Fruit fly (Drosophila melanogaster) whole organism, embryonic: ENCODE data around the gene CG46310.

Source experiments
- BEAF-32 ChIP-seq: fragments of 200-800 bp; sonication (Bioruptor generic); optimal IDR thresholded peaks from 3 replicates; lab custom pipeline; 2017; ENCODE audit warnings: missing biosample characterization, missing genetic modification characterization, mild to moderate bottlenecking, moderate library complexity, missing genetic modification reagents
- BtbVII ChIP-seq: fragments of 200-800 bp; sonication (Bioruptor generic); optimal IDR thresholded peaks from 3 replicates; lab custom pipeline; 2017; ENCODE audit warnings: missing biosample characterization, mild to moderate bottlenecking, missing genetic modification characterization
- CG10267 ChIP-seq: fragments of 200-800 bp; sonication (Bioruptor generic); optimal IDR thresholded peaks from 2 replicates; lab custom pipeline; 2018; ENCODE audit warnings: missing biosample characterization, mild to moderate bottlenecking, missing genetic modification characterization, moderate library complexity
- CG10366 ChIP-seq: fragments of 200-800 bp; sonication (Bioruptor generic); IDR thresholded peaks from 2 replicates; pipeline ENCODE4 v1.3.6; 2022; ENCODE audit warnings: missing biosample characterization, missing genetic modification characterization
- CG10543 ChIP-seq: fragments of 200-800 bp; sonication (Bioruptor generic); optimal IDR thresholded peaks from 3 replicates; lab custom pipeline; 2017; ENCODE audit warnings: missing biosample characterization, mild to moderate bottlenecking, missing genetic modification characterization, moderate library complexity
- CG10979 ChIP-seq: fragments of 200-800 bp; sonication (Bioruptor generic); optimal IDR thresholded peaks from 2 replicates; lab custom pipeline; 2018; ENCODE audit warnings: missing biosample characterization, mild to moderate bottlenecking, missing genetic modification characterization, moderate library complexity
- CG11696 ChIP-seq: fragments of 200-800 bp; sonication (Bioruptor generic); IDR thresholded peaks from 2 replicates; pipeline ENCODE4 v1.3.6; 2022; ENCODE audit warnings: missing biosample characterization, missing genetic modification characterization
- CG12299 ChIP-seq: fragments of 200-800 bp; sonication (Bioruptor generic); optimal IDR thresholded peaks from 2 replicates; lab custom pipeline; 2018; ENCODE audit warnings: missing biosample characterization, mild to moderate bottlenecking, missing genetic modification characterization
- CG1233 ChIP-seq: fragments of 200-800 bp; sonication (Bioruptor generic); optimal IDR thresholded peaks from 4 replicates; lab custom pipeline; 2018; ENCODE audit warnings: missing biosample characterization, mild to moderate bottlenecking, missing genetic modification characterization
- CG12942 ChIP-seq: fragments of 200-800 bp; sonication (Bioruptor generic); optimal IDR thresholded peaks from 3 replicates; lab custom pipeline; 2016; ENCODE audit warnings: missing biosample characterization, missing genetic modification characterization
- CG14710 ChIP-seq: fragments of 200-800 bp; sonication (Bioruptor generic); optimal IDR thresholded peaks from 3 replicates; lab custom pipeline; 2019; ENCODE audit warnings: missing biosample characterization, mild to moderate bottlenecking, missing genetic modification characterization, moderate library complexity
- CG14965 ChIP-seq: fragments of 200-800 bp; sonication (Bioruptor generic); optimal IDR thresholded peaks from 2 replicates; lab custom pipeline; 2016; ENCODE audit warnings: missing biosample characterization, missing genetic modification characterization, borderline replicate concordance
- CG1602 ChIP-seq: fragments of 200-800 bp; sonication (Bioruptor generic); optimal IDR thresholded peaks from 3 replicates; lab custom pipeline; 2016; ENCODE audit warnings: missing biosample characterization, missing genetic modification characterization
- CG18476 ChIP-seq: fragments of 200-800 bp; sonication (Bioruptor generic); optimal IDR thresholded peaks from 2 replicates; lab custom pipeline; 2016; ENCODE audit warnings: missing biosample characterization, mild to moderate bottlenecking, missing genetic modification characterization
- CG2202 ChIP-seq: fragments of 200-800 bp; sonication (Bioruptor generic); optimal IDR thresholded peaks from 2 replicates; lab custom pipeline; 2018; ENCODE audit warnings: missing biosample characterization, mild to moderate bottlenecking, missing genetic modification characterization
- CG31365 ChIP-seq: fragments of 200-800 bp; sonication (Bioruptor generic); optimal IDR thresholded peaks from 2 replicates; lab custom pipeline; 2018; ENCODE audit warnings: missing biosample characterization, mild to moderate bottlenecking, missing genetic modification characterization
- CG3163 ChIP-seq: fragments of 200-800 bp; sonication (Bioruptor generic); optimal IDR thresholded peaks from 3 replicates; lab custom pipeline; 2016; ENCODE audit warnings: missing biosample characterization, missing genetic modification characterization
- CG3281 ChIP-seq: fragments of 200-800 bp; sonication (Bioruptor generic); optimal IDR thresholded peaks from 3 replicates; lab custom pipeline; 2017; ENCODE audit warnings: missing biosample characterization, mild to moderate bottlenecking, missing genetic modification characterization
- CG3726 ChIP-seq: fragments of 200-800 bp; sonication (Bioruptor generic); IDR thresholded peaks from 3 replicates; pipeline ENCODE4, ENCODE4 v1.3.6; 2022; ENCODE audit warnings: missing biosample characterization, missing genetic modification characterization
- CG42726 ChIP-seq: fragments of 200-800 bp; sonication (Bioruptor generic); IDR thresholded peaks from 2 replicates; pipeline ENCODE4 v1.3.6; 2022; ENCODE audit warnings: missing biosample characterization, missing genetic modification characterization; ENCODE audit not compliant: partially characterized antibody
- CG5180 ChIP-seq: fragments of 200-800 bp; sonication (Bioruptor generic); optimal IDR thresholded peaks from 3 replicates; lab custom pipeline; 2017; ENCODE audit warnings: missing biosample characterization, missing genetic modification characterization, mild to moderate bottlenecking, moderate library complexity, missing genetic modification reagents
- CG7271 ChIP-seq: fragments of 200-800 bp; sonication (Bioruptor generic); optimal IDR thresholded peaks from 2 replicates; lab custom pipeline; 2018; ENCODE audit warnings: missing biosample characterization, mild to moderate bottlenecking, missing genetic modification characterization, moderate library complexity
- CG7928 ChIP-seq: fragments of 200-800 bp; sonication (Bioruptor generic); optimal IDR thresholded peaks from 2 replicates; lab custom pipeline; 2017; ENCODE audit warnings: missing biosample characterization, mild to moderate bottlenecking, missing genetic modification characterization
- CG8765 ChIP-seq: fragments of 200-800 bp; sonication (Bioruptor generic); IDR thresholded peaks from 2 replicates; pipeline ENCODE4 v1.3.6; 2022; ENCODE audit warnings: missing biosample characterization, missing genetic modification characterization
- CG8944 ChIP-seq: fragments of 200-800 bp; sonication (Bioruptor generic); optimal IDR thresholded peaks from 3 replicates; lab custom pipeline; 2016; ENCODE audit warnings: missing biosample characterization, missing genetic modification characterization
- CG9797 ChIP-seq: fragments of 200-800 bp; sonication (Bioruptor generic); optimal IDR thresholded peaks from 3 replicates; lab custom pipeline; 2018; ENCODE audit warnings: missing biosample characterization, mild to moderate bottlenecking, missing genetic modification characterization
- CrebB ChIP-seq: fragments of 200-800 bp; sonication (Bioruptor generic); optimal IDR thresholded peaks from 3 replicates; lab custom pipeline; 2018; ENCODE audit warnings: missing biosample characterization, mild to moderate bottlenecking, missing genetic modification characterization
- Dbx ChIP-seq: fragments of 200-800 bp; sonication (Bioruptor generic); IDR thresholded peaks from 3 replicates; pipeline ENCODE4 v1.3.6; 2022; ENCODE audit warnings: missing biosample characterization, missing genetic modification characterization
- Fer3 ChIP-seq: fragments of 200-800 bp; sonication (Bioruptor generic); optimal IDR thresholded peaks from 2 replicates; lab custom pipeline; 2018; ENCODE audit warnings: missing biosample characterization, mild to moderate bottlenecking, missing genetic modification characterization, moderate library complexity
- Hand ChIP-seq: fragments of 200-800 bp; sonication (Bioruptor generic); optimal IDR thresholded peaks from 2 replicates; lab custom pipeline; 2017; ENCODE audit warnings: mild to moderate bottlenecking, missing biosample characterization, missing genetic modification reagents, missing genetic modification characterization
- Hmr ChIP-seq: fragments of 200-800 bp; sonication (Bioruptor generic); optimal IDR thresholded peaks from 3 replicates; lab custom pipeline; 2017; ENCODE audit warnings: mild to moderate bottlenecking, missing biosample characterization, missing genetic modification reagents, missing genetic modification characterization
- Hmx ChIP-seq: fragments of 200-800 bp; sonication (Bioruptor generic); optimal IDR thresholded peaks from 2 replicates; lab custom pipeline; 2016; ENCODE audit warnings: missing biosample characterization, missing genetic modification characterization
- Med ChIP-seq: fragments of 200-800 bp; sonication (Bioruptor generic); peaks from one replicate; lab custom pipeline; 2016; ENCODE audit warnings: missing biosample characterization, missing genetic modification characterization, mild to moderate bottlenecking, inconsistent platforms, moderate library complexity
- NfI ChIP-seq: fragments of 200-800 bp; sonication (Bioruptor generic); optimal IDR thresholded peaks from 3 replicates; lab custom pipeline; 2018; ENCODE audit warnings: missing biosample characterization, mild to moderate bottlenecking, missing genetic modification characterization, moderate library complexity
- Opbp ChIP-seq: fragments of 200-800 bp; sonication (Bioruptor generic); IDR thresholded peaks from 3 replicates; pipeline ENCODE4 v1.3.6; 2022; ENCODE audit warnings: missing biosample characterization, missing genetic modification characterization; ENCODE audit not compliant: partially characterized antibody
- bigmax ChIP-seq: fragments of 200-800 bp; sonication (Bioruptor generic); optimal IDR thresholded peaks from 2 replicates; lab custom pipeline; 2018; ENCODE audit warnings: missing biosample characterization, mild to moderate bottlenecking, missing genetic modification characterization
- bowl ChIP-seq: fragments of 200-800 bp; sonication (Bioruptor generic); IDR thresholded peaks from 2 replicates; pipeline ENCODE4 v1.3.6; 2022; ENCODE audit warnings: missing biosample characterization, missing genetic modification characterization
- crp ChIP-seq, 2 experiments: fragments of 200-800 bp; sonication (Bioruptor generic); optimal IDR thresholded peaks; 2 replicates in 1 of 2; 3 replicates in 1 of 2; lab custom pipeline; 2017; ENCODE audit warnings: missing biosample characterization in 2 of 2, missing genetic modification characterization in 2 of 2, mild to moderate bottlenecking in 1 of 2, moderate library complexity in 1 of 2
- dati ChIP-seq: fragments of 200-800 bp; sonication (Bioruptor generic); IDR thresholded peaks from 2 replicates; pipeline ENCODE4 v1.3.6; 2022; ENCODE audit warnings: missing biosample characterization, missing genetic modification characterization
- disco-r ChIP-seq: fragments of 200-800 bp; sonication (Bioruptor generic); optimal IDR thresholded peaks from 2 replicates; lab custom pipeline; 2016; ENCODE audit warnings: missing biosample characterization, missing genetic modification characterization
- esg ChIP-seq: fragments of 200-800 bp; sonication (Bioruptor generic); conservative IDR thresholded peaks from 2 replicates; pipeline ENCODE4 v1.3.6; 2022; ENCODE audit warnings: missing biosample characterization, missing genetic modification characterization
- ftz-f1 ChIP-seq: fragments of 200-800 bp; sonication (Bioruptor generic); optimal IDR thresholded peaks from 2 replicates; lab custom pipeline; 2016; ENCODE audit warnings: missing biosample characterization, missing genetic modification characterization
- gcm ChIP-seq: fragments of 200-800 bp; sonication (Bioruptor generic); optimal IDR thresholded peaks from 2 replicates; lab custom pipeline; 2019; ENCODE audit warnings: missing biosample characterization, mild to moderate bottlenecking, missing genetic modification characterization, moderate library complexity
- gfzf ChIP-seq: fragments of 200-800 bp; sonication (Bioruptor generic); optimal IDR thresholded peaks from 2 replicates; lab custom pipeline; 2016; ENCODE audit warnings: missing biosample characterization, mild to moderate bottlenecking, missing genetic modification characterization, moderate library complexity
- gsb ChIP-seq: fragments of 200-800 bp; sonication (Bioruptor generic); IDR thresholded peaks from 2 replicates; pipeline ENCODE4 v1.3.6; 2022; ENCODE audit warnings: missing biosample characterization, missing genetic modification characterization
- lbe ChIP-seq: fragments of 200-800 bp; sonication (Bioruptor generic); optimal IDR thresholded peaks from 2 replicates; lab custom pipeline; 2016; ENCODE audit warnings: missing biosample characterization, mild to moderate bottlenecking, missing genetic modification characterization
- row ChIP-seq: fragments of 200-800 bp; sonication (Bioruptor generic); IDR thresholded peaks from 3 replicates; pipeline ENCODE4 v1.3.6; 2022; ENCODE audit warnings: missing biosample characterization, missing genetic modification characterization
- sna ChIP-seq: fragments of 200-800 bp; sonication (Bioruptor generic); IDR thresholded peaks from 2 replicates; pipeline ENCODE4 v1.3.6; 2022; ENCODE audit warnings: missing biosample characterization, missing genetic modification characterization; ENCODE audit not compliant: partially characterized antibody

The CG46310 gene

DNA sequence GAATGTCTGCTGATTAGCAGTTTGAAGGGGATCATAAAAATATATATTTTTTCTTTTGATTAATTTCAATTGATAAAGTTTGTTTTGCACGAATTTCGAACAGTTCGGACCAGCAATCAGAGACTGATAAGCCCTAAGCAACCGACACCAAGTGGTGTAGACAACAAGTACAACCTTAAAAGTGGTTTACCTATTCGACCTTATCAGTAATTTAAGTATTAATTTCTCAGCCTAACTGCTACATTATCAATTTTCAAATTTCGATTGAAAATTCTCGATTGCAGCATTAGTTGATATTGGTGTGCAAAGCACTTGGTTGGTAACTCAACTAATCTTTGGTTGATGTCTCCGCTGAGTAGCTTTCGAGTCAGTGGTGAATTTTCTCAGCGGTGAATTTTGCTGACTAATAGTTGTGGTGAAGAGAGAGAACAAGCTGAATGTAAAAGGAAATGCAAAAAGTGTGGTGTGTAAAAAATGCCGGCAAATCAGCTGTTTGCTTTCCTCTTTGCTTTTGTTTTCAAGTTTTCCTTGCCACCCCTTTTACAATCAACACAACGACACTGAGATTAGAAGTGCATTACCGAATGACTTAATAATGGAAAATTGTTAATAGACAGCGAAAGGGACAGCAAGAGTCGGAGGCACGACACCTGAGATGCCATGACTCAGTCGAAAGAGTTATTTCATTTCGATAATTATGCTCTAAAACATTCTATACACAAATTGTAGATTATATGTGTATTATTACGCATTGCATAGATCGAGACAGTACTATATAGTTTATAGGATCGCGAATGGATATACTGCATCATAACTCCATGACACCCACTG, 41.1 kb downstream of the CG46310 start (continued):
- TF ChIP-seq sna (GFP tag; lab: Robert Waterston, UW) (peak; percentile 35; the same call in 1 of the 2 replicates), disco-r (GFP tag; lab: Kevin White, UChicago) (no peak), esg (GFP tag; lab: Robert Waterston, UW) (no peak), Fer3 (no peak), bigmax (GFP tag; lab: Kevin White, UChicago) (no peak), row (GFP tag; lab: Robert Waterston, UW) (peak; percentile 9; the same call in 1 of the 3 replicates), CG12942 (GFP tag; lab: Kevin White, UChicago) (no peak), CG8765 (GFP tag; lab: Robert Waterston, UW) (no peak), Hand (GFP tag; lab: Kevin White, UChicago) (no peak), gcm (no peak), Med (GFP tag; lab: Kevin White, UChicago) (peak; percentile 74), CG1602 (GFP tag; lab: Kevin White, UChicago) (no peak), CG10267 (tag; lab: Kevin White, UChicago) (peak; percentile 53), CG3281 (GFP tag; lab: Kevin White, UChicago) (no peak), gsb (no peak), CG5180 (GFP tag; lab: Kevin White, UChicago) (peak; percentile 51), Hmr (GFP tag; lab: Kevin White, UChicago) (peak; percentile 73), CrebB (tag; lab: Kevin White, UChicago) (peak; percentile 13), CG1233 (GFP tag; lab: Kevin White, UChicago) (no peak), lbe (GFP tag; lab: Kevin White, UChicago) (peak; percentile 30), dati (GFP tag; lab: Robert Waterston, UW) (no peak), CG10543 (GFP tag; lab: Kevin White, UChicago) (peak; percentile 46), CG14710 (tag; lab: Kevin White, UChicago) (peak; percentile 50), CG11696 (GFP tag; lab: Robert Waterston, UW) (no peak), bowl (GFP tag; lab: Robert Waterston, UW) (no peak), BtbVII (GFP tag; lab: Kevin White, UChicago) (peak; percentile 13), CG9797 (GFP tag; lab: Kevin White, UChicago) (peak; percentile 20), Opbp (GFP tag; lab: Robert Waterston, UW) (peak; percentile 30; the same call in 1 of the 3 replicates), crp (GFP tag; optimal IDR thresholded peaks at IDR 0.05; lab: Kevin White, UChicago) (peak in 1 of 2 experiments; percentile 75), ftz-f1 (peak; percentile 31), CG42726 (GFP tag; lab: Robert Waterston, UW) (peak; percentile 45; the same call in 1 of the 2 replicates), CG7928 (no peak), CG31365 (tag; lab: Kevin White, UChicago) (peak; percentile 13), CG2202 (tag; lab: Kevin White, UChicago) (no peak), CG12299 (tag; lab: Kevin White, UChicago) (no peak), CG3163 (GFP tag; lab: Kevin White, UChicago) (no peak), CG18476 (GFP tag; lab: Kevin White, UChicago) (no peak), CG10979 (tag; lab: Kevin White, UChicago) (no peak), CG10366 (GFP tag; lab: Robert Waterston, UW) (no peak), CG3726 (GFP tag; lab: Robert Waterston, UW) (no peak), Dbx (peak; percentile 40; the same call in 1 of the 3 replicates), BEAF-32 (GFP tag; lab: Kevin White, UChicago) (peak; percentile 35), NfI (GFP tag; lab: Kevin White, UChicago) (no peak), gfzf (GFP tag; lab: Kevin White, UChicago) (peak; percentile 61), CG8944 (GFP tag; lab: Kevin White, UChicago) (no peak), CG7271 (tag; lab: Kevin White, UChicago) (no peak), Hmx (GFP tag; lab: Kevin White, UChicago) (no peak), CG14965 (no peak)
